Worm (Caenorhabditis elegans) whole organism, young adult: ENCODE measurements around the gene Y77E11A.8.

Experiments
- B0019.2 ChIP-seq: fragments of 200-800 bp; sonication (Bioruptor generic); conservative IDR thresholded peaks from 2 replicates; pipeline ENCODE4 v1.3.6; 2022; ENCODE audit warnings: missing genetic modification reagents, missing genetic modification characterization, missing compliant biosample characterization
- F10E7.11 ChIP-seq: sonication (generic microtip); optimal IDR thresholded peaks from 2 replicates; lab custom pipeline; 2017; ENCODE audit warnings: mild to moderate bottlenecking, missing genetic modification characterization, moderate library complexity, missing compliant biosample characterization
- F22D6.2 ChIP-seq: sonication (generic microtip); optimal IDR thresholded peaks from 2 replicates; lab custom pipeline; 2016; ENCODE audit warnings: mild to moderate bottlenecking, missing genetic modification characterization, missing compliant biosample characterization
- F37B4.10 ChIP-seq: fragments of 200-800 bp; sonication (Bioruptor generic); IDR thresholded peaks from 2 replicates; pipeline ENCODE4 v1.3.6; 2022; ENCODE audit warnings: missing genetic modification characterization, missing compliant biosample characterization
- F52B5.7 ChIP-seq: sonication (generic microtip); optimal IDR thresholded peaks from 2 replicates; lab custom pipeline; 2016; ENCODE audit warnings: mild to moderate bottlenecking, missing genetic modification characterization, missing compliant biosample characterization
- F55B11.4 ChIP-seq: sonication (generic microtip); optimal IDR thresholded peaks from 2 replicates; lab custom pipeline; 2016; ENCODE audit warnings: missing compliant biosample characterization, missing genetic modification characterization, borderline replicate concordance; ENCODE audit not compliant: insufficient read depth
- Y56A3A.18 ChIP-seq: fragments of 200-800 bp; sonication (Bioruptor generic); IDR thresholded peaks from 2 replicates; pipeline ENCODE4 v1.3.6; 2022; ENCODE audit warnings: missing genetic modification reagents, missing genetic modification characterization, missing compliant biosample characterization
- Y67H2A.10 ChIP-seq: fragments of 200-800 bp; sonication (Bioruptor generic); conservative IDR thresholded peaks from 2 replicates; pipeline ENCODE4 v1.3.6; 2022; ENCODE audit warnings: missing genetic modification reagents, missing genetic modification characterization, missing compliant biosample characterization
- aptf-3 ChIP-seq: fragments of 200-800 bp; sonication (Bioruptor generic); IDR thresholded peaks from 2 replicates; pipeline ENCODE4 v1.3.6; 2022; ENCODE audit warnings: missing genetic modification characterization, missing compliant biosample characterization
- atf-7 ChIP-seq: sonication (generic microtip); optimal IDR thresholded peaks from 2 replicates; lab custom pipeline; 2017; ENCODE audit warnings: mild to moderate bottlenecking, missing genetic modification characterization, missing compliant biosample characterization
- attf-6 ChIP-seq: fragments of 200-800 bp; sonication (Bioruptor generic); IDR thresholded peaks from 2 replicates; pipeline ENCODE4 v1.3.6; 2022; ENCODE audit warnings: missing genetic modification reagents, missing genetic modification characterization, missing compliant biosample characterization
- bed-1 ChIP-seq: fragments of 200-800 bp; sonication (Bioruptor generic); IDR thresholded peaks from 2 replicates; pipeline ENCODE4 v1.3.6; 2022; ENCODE audit warnings: missing genetic modification reagents, missing genetic modification characterization, missing compliant biosample characterization
- ccch-3 ChIP-seq: fragments of 200-800 bp; sonication (Bioruptor generic); optimal IDR thresholded peaks from 2 replicates; lab custom pipeline; 2018; ENCODE audit warnings: mild to moderate bottlenecking, missing genetic modification characterization, missing compliant biosample characterization
- cebp-1 ChIP-seq, 2 experiments: fragments of 200-800 bp in 1 of 2; sonication (Bioruptor generic) in 1 of 2; sonication (generic microtip) in 1 of 2; IDR thresholded peaks in 1 of 2; optimal IDR thresholded peaks in 1 of 2; 2 replicates each; pipeline versions ENCODE4 v1.3.6 to Lab custom; 2017 to 2022; ENCODE audit warnings: missing compliant biosample characterization in 2 of 2, missing genetic modification characterization in 2 of 2, mild to moderate bottlenecking in 1 of 2, missing genetic modification reagents in 1 of 2, moderate library complexity in 1 of 2
- dpl-1 ChIP-seq: fragments of 150-350 bp; optimal IDR thresholded peaks from 2 replicates; lab custom pipeline; 2014; ENCODE audit warnings: missing biosample characterization, missing genetic modification reagents, missing genetic modification characterization
- egl-18 ChIP-seq: fragments of 200-800 bp; sonication (Bioruptor generic); IDR thresholded peaks from 2 replicates; pipeline ENCODE4 v1.3.6; 2022; ENCODE audit warnings: missing genetic modification reagents, missing genetic modification characterization, missing compliant biosample characterization
- egrh-3 ChIP-seq: fragments of 200-800 bp; sonication (Bioruptor generic); IDR thresholded peaks from 2 replicates; pipeline ENCODE4 v1.3.6; 2022; ENCODE audit warnings: missing genetic modification reagents, missing genetic modification characterization, missing compliant biosample characterization
- hlh-26 ChIP-seq: fragments of 200-800 bp; sonication (Bioruptor generic); conservative IDR thresholded peaks from 2 replicates; pipeline ENCODE4 v1.3.6; 2022; ENCODE audit warnings: missing genetic modification reagents, missing genetic modification characterization, missing compliant biosample characterization
- hmg-1.2 ChIP-seq: fragments of 200-800 bp; sonication (Bioruptor generic); IDR thresholded peaks from 2 replicates; pipeline ENCODE4 v1.3.6; 2022; ENCODE audit warnings: missing genetic modification reagents, missing genetic modification characterization, missing compliant biosample characterization
- hsf-1 ChIP-seq: fragments of 200-800 bp; sonication (Bioruptor generic); IDR thresholded peaks from 2 replicates; pipeline ENCODE4 v1.3.6; 2022; ENCODE audit warnings: missing genetic modification reagents, missing genetic modification characterization, missing compliant biosample characterization
- lag-1 ChIP-seq: fragments of 200-800 bp; sonication (Bioruptor generic); IDR thresholded peaks from 2 replicates; pipeline ENCODE4 v1.3.6; 2022; ENCODE audit warnings: missing genetic modification reagents, missing genetic modification characterization, missing compliant biosample characterization
- lin-35 ChIP-seq, 3 experiments: fragments of 150-350 bp in 2 of 3; sonication (generic microtip) in 1 of 3; optimal IDR thresholded peaks; 2 replicates each; lab custom pipeline; 2014 to 2018; ENCODE audit warnings: missing biosample characterization in 3 of 3, missing genetic modification characterization in 3 of 3, missing genetic modification reagents in 3 of 3
- lsl-1 ChIP-seq: fragments of 200-800 bp; sonication (Bioruptor generic); optimal IDR thresholded peaks from 2 replicates; lab custom pipeline; 2018; ENCODE audit warnings: mild to moderate bottlenecking, missing genetic modification characterization, moderate library complexity, missing compliant biosample characterization
- madf-8 ChIP-seq: fragments of 200-800 bp; sonication (Bioruptor generic); conservative IDR thresholded peaks from 2 replicates; pipeline ENCODE4 v1.3.6; 2022; ENCODE audit warnings: missing genetic modification reagents, missing genetic modification characterization, missing compliant biosample characterization
- mel-28 ChIP-seq: sonication (generic microtip); optimal IDR thresholded peaks from 2 replicates; lab custom pipeline; 2016; ENCODE audit warnings: borderline replicate concordance, mild to moderate bottlenecking, missing genetic modification characterization, missing compliant biosample characterization
- nfyb-1 ChIP-seq: fragments of 200-800 bp; sonication (Bioruptor generic); IDR thresholded peaks from 2 replicates; pipeline ENCODE4 v1.3.6; 2022; ENCODE audit warnings: missing genetic modification reagents, missing genetic modification characterization, missing compliant biosample characterization
- nhr-27 ChIP-seq: fragments of 200-800 bp; sonication (Bioruptor generic); optimal IDR thresholded peaks from 2 replicates; lab custom pipeline; 2018; ENCODE audit warnings: mild to moderate bottlenecking, missing genetic modification characterization, moderate library complexity, missing compliant biosample characterization
- nhr-80 ChIP-seq: sonication (generic microtip); optimal IDR thresholded peaks from 2 replicates; lab custom pipeline; 2016; ENCODE audit warnings: missing genetic modification characterization, missing compliant biosample characterization
- pbrm-1 ChIP-seq: fragments of 200-800 bp; sonication (Bioruptor generic); IDR thresholded peaks from 2 replicates; pipeline ENCODE4 v1.3.6; 2022; ENCODE audit warnings: missing genetic modification reagents, missing genetic modification characterization, missing compliant biosample characterization
- pha-4 ChIP-seq: fragments of 150-350 bp; sonication (generic microtip); optimal IDR thresholded peaks from 2 replicates; lab custom pipeline; 2014; ENCODE audit warnings: missing biosample characterization, missing genetic modification reagents, missing genetic modification characterization
- sea-2 ChIP-seq: fragments of 200-800 bp; sonication (Bioruptor generic); IDR thresholded peaks from 2 replicates; pipeline ENCODE4 v1.3.6; 2022; ENCODE audit warnings: missing genetic modification characterization, missing compliant biosample characterization
- snpc-1.1 ChIP-seq: sonication (generic microtip); optimal IDR thresholded peaks from 2 replicates; lab custom pipeline; 2017; ENCODE audit warnings: missing genetic modification characterization, mild to moderate bottlenecking, missing compliant biosample characterization, antibody characterized with exemption, moderate library complexity, missing genotype, missing genetic modification reagents; ENCODE audit not compliant: insufficient read depth
- snpc-3.4 ChIP-seq: sonication (generic microtip); optimal IDR thresholded peaks from 2 replicates; lab custom pipeline; 2017; ENCODE audit warnings: missing genetic modification characterization, mild to moderate bottlenecking, missing compliant biosample characterization, antibody characterized with exemption, moderate library complexity, missing genotype, missing genetic modification reagents
- xnd-1 ChIP-seq: sonication (generic microtip); optimal IDR thresholded peaks from 2 replicates; lab custom pipeline; 2016; ENCODE audit warnings: missing genotype, missing genetic modification reagents, missing genetic modification characterization, missing compliant biosample characterization

Y77E11A.8 gene

ce11 chrIV:1435159-1435558, 10.3 kb upstream of the Y77E11A.8 start:
- TF ChIP-seq lin-35 (GFP tag; optimal IDR thresholded peaks at IDR 0.05; lab: Kevin White, UChicago) (no peak), snpc-3.4 (no peak), nfyb-1 (no peak), aptf-3 (GFP tag; lab: Robert Waterston, UW) (no peak), F55B11.4 (tag; lab: Kevin White, UChicago) (no peak), pha-4 (no peak)

DNA sequence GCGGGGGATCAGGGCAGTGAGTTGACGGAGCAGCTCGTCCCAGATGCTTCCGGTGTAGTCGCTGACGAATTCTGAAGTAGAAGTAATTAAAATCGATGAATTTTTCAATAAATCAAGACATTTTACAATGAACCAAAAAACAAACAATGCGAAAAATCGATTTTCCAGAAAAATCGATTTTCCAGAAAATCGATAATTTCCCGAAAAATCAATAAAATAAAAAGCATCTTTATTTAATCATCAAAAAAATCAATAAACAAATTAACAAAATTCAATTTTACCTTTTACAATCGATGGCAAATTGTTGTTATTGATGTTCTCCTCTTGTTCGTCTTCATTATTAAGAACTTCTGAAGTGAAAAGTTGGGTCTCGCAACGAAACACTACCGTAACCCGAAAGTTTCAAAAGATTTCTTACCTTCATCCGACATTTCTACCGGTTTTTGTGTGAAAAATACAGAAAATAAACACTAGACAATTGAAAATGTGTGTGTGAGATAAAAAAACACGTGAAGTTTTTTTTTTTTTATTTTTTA, 9.8 kb upstream of the Y77E11A.8 start, which contains the start of gene clp-6:
TSS of gene clp-6 (minus strand) at position 486 of the 536 bp plus-strand sequence.
- no peak for TF ChIP-seq xnd-1 (tag; lab: Kevin White, UChicago)
- TF ChIP-seq lin-35 (GFP tag; optimal IDR thresholded peaks at IDR 0.05; lab: Kevin White, UChicago): no peak
- TF ChIP-seq bed-1 (GFP tag; lab: Robert Waterston, UW): no peak
- no peak for TF ChIP-seq sea-2 (GFP tag; lab: Robert Waterston, UW)
- no peak for TF ChIP-seq snpc-1.1
- no peak for TF ChIP-seq nhr-27 (tag; lab: Kevin White, UChicago)
- TF ChIP-seq B0019.2: no peak
- TF ChIP-seq ccch-3 (GFP tag; lab: Kevin White, UChicago): no peak
- TF ChIP-seq dpl-1 (GFP tag; lab: Kevin White, UChicago): no peak
- no peak for TF ChIP-seq atf-7 (tag; lab: Kevin White, UChicago)
- no peak for TF ChIP-seq F52B5.7
- no peak for TF ChIP-seq Y56A3A.18 (GFP tag; lab: Robert Waterston, UW)
- TF ChIP-seq madf-8: no peak
- no peak for TF ChIP-seq F22D6.2 (tag; lab: Kevin White, UChicago)

DNA sequence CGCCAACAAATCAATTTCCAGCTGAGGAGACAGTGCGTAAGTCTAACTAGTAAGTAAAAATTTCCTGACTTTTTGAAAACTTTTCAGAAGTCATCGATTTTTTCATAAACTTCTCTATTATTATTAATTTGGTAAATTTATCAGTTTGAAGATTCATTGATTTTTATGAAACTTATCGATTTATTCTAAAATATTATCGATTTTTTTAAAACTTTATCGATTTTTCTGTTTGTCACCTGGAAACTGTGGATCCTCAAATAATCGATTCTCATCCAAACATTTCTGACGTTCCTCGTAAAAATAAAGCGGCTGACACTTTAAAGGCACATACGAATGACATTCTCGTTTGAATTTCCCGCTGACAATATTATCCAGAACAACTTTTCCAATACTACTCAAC, 9.1 kb upstream of the Y77E11A.8 start:
- TF ChIP-seq nhr-80 (tag; lab: Kevin White, UChicago) (no peak), hlh-26 (GFP tag; lab: Robert Waterston, UW) (no peak), cebp-1 (GFP tag; IDR thresholded peaks at IDR 0.05; lab: Robert Waterston, UW) (no peak), cebp-1 (tag; optimal IDR thresholded peaks at IDR 0.05; lab: Kevin White, UChicago) (no peak), lsl-1 (GFP tag; lab: Kevin White, UChicago) (no peak), sea-2 (GFP tag; lab: Robert Waterston, UW) (no peak), mel-28 (tag; lab: Kevin White, UChicago) (no peak), attf-6 (GFP tag; lab: Robert Waterston, UW) (no peak), egrh-3 (GFP tag; lab: Robert Waterston, UW) (no peak), egl-18 (GFP tag; lab: Robert Waterston, UW) (no peak), hsf-1 (GFP tag; lab: Robert Waterston, UW) (no peak), xnd-1 (tag; lab: Kevin White, UChicago) (no peak), nhr-27 (tag; lab: Kevin White, UChicago) (no peak), F37B4.10 (GFP tag; lab: Robert Waterston, UW) (no peak), madf-8 (no peak), F10E7.11 (tag; lab: Kevin White, UChicago) (no peak), pbrm-1 (GFP tag; lab: Robert Waterston, UW) (no peak), lag-1 (GFP tag; lab: Robert Waterston, UW) (no peak), Y67H2A.10 (GFP tag; lab: Robert Waterston, UW) (no peak), hmg-1.2 (GFP tag; lab: Robert Waterston, UW) (no peak)
